Worm (Caenorhabditis elegans) whole organism, L2 larva: ENCODE measurements around the gene srsx-26.

Experiments
- C34F6.9 ChIP-seq: fragments of 150-350 bp; optimal IDR thresholded peaks from 2 replicates; lab custom pipeline; 2014; ENCODE audit warnings: missing biosample characterization, missing genetic modification characterization
- F13H6.1 ChIP-seq: sonication (generic microtip); optimal IDR thresholded peaks from 2 replicates; lab custom pipeline; 2016; ENCODE audit warnings: missing genetic modification characterization, missing compliant biosample characterization
- R02D3.7 ChIP-seq: fragments of 150-350 bp; optimal IDR thresholded peaks from 2 replicates; lab custom pipeline; 2014; ENCODE audit warnings: missing biosample characterization, missing genetic modification characterization
- Y55F3AM.14 ChIP-seq: fragments of 200-800 bp; sonication (Bioruptor generic); optimal IDR thresholded peaks from 2 replicates; lab custom pipeline; 2018; ENCODE audit warnings: mild to moderate bottlenecking, missing genetic modification characterization, missing compliant biosample characterization
- ZK546.5 ChIP-seq: sonication (generic microtip); optimal IDR thresholded peaks from 2 replicates; lab custom pipeline; 2017; ENCODE audit warnings: missing biosample characterization, missing genetic modification characterization
- alr-1 ChIP-seq: fragments of 150-350 bp; optimal IDR thresholded peaks from 2 replicates; lab custom pipeline; 2014; ENCODE audit warnings: missing biosample characterization, missing genetic modification characterization
- blmp-1 ChIP-seq: sonication (generic microtip); optimal IDR thresholded peaks from 2 replicates; lab custom pipeline; 2017; ENCODE audit warnings: missing genetic modification characterization, mild to moderate bottlenecking, missing compliant biosample characterization, antibody characterized with exemption, moderate library complexity; ENCODE audit not compliant: insufficient read depth
- ceh-16 ChIP-seq: fragments of 150-350 bp; optimal IDR thresholded peaks from 2 replicates; lab custom pipeline; 2014; ENCODE audit warnings: missing biosample characterization, missing genetic modification characterization
- ceh-82 ChIP-seq: fragments of 150-350 bp; optimal IDR thresholded peaks from 2 replicates; lab custom pipeline; 2014; ENCODE audit warnings: missing biosample characterization, missing genetic modification characterization
- crh-2 ChIP-seq: sonication (generic microtip); optimal IDR thresholded peaks from 2 replicates; lab custom pipeline; 2017; ENCODE audit warnings: missing biosample characterization, missing genetic modification characterization
- dmd-4 ChIP-seq: sonication (generic microtip); optimal IDR thresholded peaks from 2 replicates; lab custom pipeline; 2017; ENCODE audit warnings: missing biosample characterization, missing genetic modification characterization
- elt-1 ChIP-seq: fragments of 150-350 bp; optimal IDR thresholded peaks from 2 replicates; lab custom pipeline; 2014; ENCODE audit warnings: missing biosample characterization, missing genetic modification characterization
- elt-3 ChIP-seq: sonication (generic microtip); optimal IDR thresholded peaks from 2 replicates; lab custom pipeline; 2017; ENCODE audit warnings: missing biosample characterization, missing genetic modification characterization
- fos-1 ChIP-seq: fragments of 150-350 bp; optimal IDR thresholded peaks from 2 replicates; lab custom pipeline; 2014; ENCODE audit warnings: missing biosample characterization, missing genetic modification characterization
- gmeb-1 ChIP-seq: fragments of 150-350 bp; optimal IDR thresholded peaks from 2 replicates; lab custom pipeline; 2014; ENCODE audit warnings: missing biosample characterization, missing genetic modification characterization
- lin-11 ChIP-seq: fragments of 150-350 bp; sonication (generic microtip); optimal IDR thresholded peaks from 2 replicates; lab custom pipeline; 2014; ENCODE audit warnings: missing biosample characterization, missing genetic modification characterization, inconsistent platforms, mixed read lengths
- lin-13 ChIP-seq: fragments of 150-350 bp; optimal IDR thresholded peaks from 2 replicates; lab custom pipeline; 2014; ENCODE audit warnings: missing biosample characterization, missing genetic modification reagents, missing genetic modification characterization
- lsy-2 ChIP-seq, 2 experiments: fragments of 150-350 bp in 1 of 2; sonication (generic microtip) in 1 of 2; optimal IDR thresholded peaks; 2 replicates each; lab custom pipeline; 2014 to 2017; ENCODE audit warnings: missing biosample characterization in 2 of 2, missing genetic modification characterization in 2 of 2
- nhr-11 ChIP-seq: fragments of 150-350 bp; optimal IDR thresholded peaks from 2 replicates; lab custom pipeline; 2014; ENCODE audit warnings: missing biosample characterization, missing genetic modification characterization
- nhr-12 ChIP-seq: fragments of 150-350 bp; optimal IDR thresholded peaks from 2 replicates; lab custom pipeline; 2014; ENCODE audit warnings: missing biosample characterization, missing genetic modification characterization
- nhr-129 ChIP-seq: fragments of 150-350 bp; optimal IDR thresholded peaks from 2 replicates; lab custom pipeline; 2014; ENCODE audit warnings: missing biosample characterization, missing genetic modification characterization
- nhr-21 ChIP-seq: fragments of 150-350 bp; optimal IDR thresholded peaks from 2 replicates; lab custom pipeline; 2014; ENCODE audit warnings: missing biosample characterization, missing genetic modification characterization
- nhr-23 ChIP-seq: fragments of 150-350 bp; optimal IDR thresholded peaks from 2 replicates; lab custom pipeline; 2014; ENCODE audit warnings: missing biosample characterization, missing genetic modification reagents, missing genetic modification characterization
- nhr-25 ChIP-seq: fragments of 150-350 bp; sonication (generic microtip); optimal IDR thresholded peaks from 3 replicates; lab custom pipeline; 2014; ENCODE audit warnings: missing biosample characterization, missing genetic modification characterization
- nhr-6 ChIP-seq: fragments of 150-350 bp; optimal IDR thresholded peaks from 2 replicates; lab custom pipeline; 2014; ENCODE audit warnings: missing biosample characterization, missing genetic modification characterization
- sem-4 ChIP-seq: fragments of 150-350 bp; optimal IDR thresholded peaks from 2 replicates; lab custom pipeline; 2014; ENCODE audit warnings: missing biosample characterization, missing genetic modification reagents, missing genetic modification characterization
- sma-3 ChIP-seq: sonication (generic microtip); optimal IDR thresholded peaks from 2 replicates; lab custom pipeline; 2016; ENCODE audit warnings: missing genetic modification reagents, missing genetic modification characterization, missing compliant biosample characterization
- sma-9 ChIP-seq, 2 experiments: fragments of 150-350 bp in 1 of 2; sonication (generic microtip) in 1 of 2; optimal IDR thresholded peaks; 2 replicates each; lab custom pipeline; 2014 to 2016; ENCODE audit warnings: missing genetic modification characterization in 2 of 2, mild to moderate bottlenecking in 1 of 2, missing biosample characterization in 1 of 2, missing compliant biosample characterization in 1 of 2, missing genetic modification reagents in 1 of 2, moderate library complexity in 1 of 2
- unc-55 ChIP-seq: fragments of 150-350 bp; sonication (generic microtip); optimal IDR thresholded peaks from 3 replicates; lab custom pipeline; 2014; ENCODE audit warnings: missing biosample characterization, missing genetic modification reagents, missing genetic modification characterization
- unc-62 ChIP-seq: fragments of 150-350 bp; optimal IDR thresholded peaks from 2 replicates; lab custom pipeline; 2014; ENCODE audit warnings: missing biosample characterization, missing genetic modification reagents, missing genetic modification characterization
- zag-1 ChIP-seq: fragments of 150-350 bp; optimal IDR thresholded peaks from 2 replicates; lab custom pipeline; 2014; ENCODE audit warnings: missing biosample characterization, missing genetic modification characterization
- ztf-1 ChIP-seq: fragments of 200-800 bp; sonication (Bioruptor generic); conservative IDR thresholded peaks from 2 replicates; pipeline ENCODE4 v1.3.6; 2022; ENCODE audit warnings: missing genetic modification characterization, missing compliant biosample characterization
- ztf-11 ChIP-seq: sonication (generic microtip); optimal IDR thresholded peaks from 2 replicates; lab custom pipeline; 2017; ENCODE audit warnings: missing biosample characterization, missing genetic modification characterization
- ztf-4 ChIP-seq: fragments of 150-350 bp; optimal IDR thresholded peaks from 2 replicates; lab custom pipeline; 2014; ENCODE audit warnings: missing biosample characterization, missing genetic modification characterization

The srsx-26 gene

DNA sequence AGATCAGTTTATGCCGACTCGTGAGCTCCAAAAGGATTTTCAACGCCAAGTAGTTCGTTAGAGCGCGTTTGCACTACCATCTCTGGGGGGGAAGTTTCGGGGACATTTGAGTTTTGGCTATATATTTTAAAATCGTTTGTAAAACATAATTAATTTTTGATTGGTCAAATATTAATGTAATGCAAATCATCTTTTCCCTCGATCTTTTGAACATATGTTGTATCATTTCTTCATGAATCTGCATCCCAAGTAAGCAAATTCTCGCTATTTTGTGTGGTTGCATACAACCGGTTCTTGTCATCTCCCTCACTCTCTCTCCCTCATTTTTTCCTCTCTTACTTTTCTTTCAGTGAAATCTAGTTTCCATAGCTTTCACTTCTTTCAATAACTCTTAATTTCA, 29.7 kb downstream of the srsx-26 start:
- TF ChIP-seq unc-55 (GFP tag; lab: Kevin White, UChicago) (peak; percentile 65), nhr-12 (tag; lab: Kevin White, UChicago) (no peak), ceh-82 (tag; lab: Kevin White, UChicago) (no peak), Y55F3AM.14 (GFP tag; lab: Kevin White, UChicago) (no peak), fos-1 (tag; lab: Kevin White, UChicago) (peak; percentile 28), ztf-11 (tag; lab: Kevin White, UChicago) (no peak), nhr-25 (tag; lab: Kevin White, UChicago) (peak; percentile 50), ztf-1 (no peak), nhr-23 (tag; lab: Kevin White, UChicago) (no peak), elt-1 (tag; lab: Kevin White, UChicago) (no peak), alr-1 (tag; lab: Kevin White, UChicago) (no peak), C34F6.9 (tag; lab: Kevin White, UChicago) (peak; percentile 79), ZK546.5 (tag; lab: Kevin White, UChicago) (no peak), nhr-6 (peak; percentile 6), sma-9 (GFP tag; optimal IDR thresholded peaks at IDR 0.05; lab: Kevin White, UChicago) (no peak), sma-9 (tag; optimal IDR thresholded peaks at IDR 0.05; lab: Kevin White, UChicago) (no peak), blmp-1 (tag; lab: Kevin White, UChicago) (peak; percentile 96), F13H6.1 (tag; lab: Kevin White, UChicago) (peak; percentile 63), nhr-21 (no peak), nhr-11 (tag; lab: Kevin White, UChicago) (no peak), nhr-129 (tag; lab: Kevin White, UChicago) (peak; percentile 64), crh-2 (tag; lab: Kevin White, UChicago) (peak; percentile 62), gmeb-1 (peak; percentile 20), lsy-2 (tag; optimal IDR thresholded peaks at IDR 0.05; lab: Kevin White, UChicago) (peak; percentile 15 to 76), dmd-4 (no peak), sma-3 (peak; percentile 72), lin-11 (tag; lab: Kevin White, UChicago) (no peak), elt-3 (no peak), unc-62 (GFP tag; lab: Kevin White, UChicago) (no peak), zag-1 (tag; lab: Kevin White, UChicago) (no peak), lin-13 (GFP tag; lab: Kevin White, UChicago) (peak; percentile 30), R02D3.7 (tag; lab: Kevin White, UChicago) (no peak)
- TF ChIP-seq, all 48 proteins: peak for 13

DNA sequence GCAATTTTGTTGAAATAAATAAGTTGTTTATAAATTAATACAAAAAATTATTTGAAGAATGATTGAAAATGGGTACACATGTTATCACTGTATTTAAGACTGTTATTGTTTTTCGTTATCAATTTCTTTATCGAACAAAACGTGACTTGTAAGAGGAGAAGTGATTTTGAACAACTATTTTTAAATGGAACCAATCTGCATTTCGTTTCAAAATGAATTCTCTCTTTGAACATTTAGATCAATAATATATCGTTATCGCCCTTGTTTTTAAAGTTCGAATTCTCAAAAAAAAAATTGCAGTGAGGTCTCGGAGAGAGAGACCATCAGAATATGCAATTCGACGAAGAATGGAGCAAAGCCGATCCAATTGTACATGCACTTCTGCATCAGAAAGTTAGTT, 30.8 kb downstream of the srsx-26 start, which contains the start of gene cul-5:
cul-5 (plus strand) TSS at position 301 of the 400 bp plus-strand sequence.
- TF ChIP-seq nhr-129 (tag; lab: Kevin White, UChicago), result no peak
- no peak for TF ChIP-seq sem-4

DNA sequence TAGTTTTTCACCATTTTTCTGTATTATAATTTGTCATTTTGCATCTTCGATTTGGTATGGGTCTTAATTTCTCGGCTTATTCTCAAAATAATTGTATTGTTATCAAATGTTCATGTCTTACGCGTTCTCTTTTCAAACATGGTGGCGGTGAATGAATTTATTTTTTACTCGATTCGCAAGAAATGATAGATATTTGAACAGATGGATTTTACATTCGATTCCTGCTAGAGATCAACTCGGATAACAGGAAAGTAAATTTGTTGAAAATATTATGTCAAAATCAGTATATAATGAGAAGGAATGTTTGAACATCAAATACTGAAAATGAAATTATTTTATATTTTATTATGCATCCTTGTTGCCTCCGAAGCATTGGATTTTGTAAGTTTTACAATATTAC, 34.5 kb downstream of the srsx-26 start, which contains the start of gene ZK856.4:
ZK856.4 (plus strand) TSS at position 301 of the 400 bp plus-strand sequence.
- TF ChIP-seq ztf-1 (no peak), nhr-129 (tag; lab: Kevin White, UChicago) (no peak), nhr-6 (no peak), ZK546.5 (tag; lab: Kevin White, UChicago) (no peak), ztf-11 (tag; lab: Kevin White, UChicago) (no peak), fos-1 (tag; lab: Kevin White, UChicago) (no peak), ceh-82 (tag; lab: Kevin White, UChicago) (no peak), nhr-25 (tag; lab: Kevin White, UChicago) (no peak)

DNA sequence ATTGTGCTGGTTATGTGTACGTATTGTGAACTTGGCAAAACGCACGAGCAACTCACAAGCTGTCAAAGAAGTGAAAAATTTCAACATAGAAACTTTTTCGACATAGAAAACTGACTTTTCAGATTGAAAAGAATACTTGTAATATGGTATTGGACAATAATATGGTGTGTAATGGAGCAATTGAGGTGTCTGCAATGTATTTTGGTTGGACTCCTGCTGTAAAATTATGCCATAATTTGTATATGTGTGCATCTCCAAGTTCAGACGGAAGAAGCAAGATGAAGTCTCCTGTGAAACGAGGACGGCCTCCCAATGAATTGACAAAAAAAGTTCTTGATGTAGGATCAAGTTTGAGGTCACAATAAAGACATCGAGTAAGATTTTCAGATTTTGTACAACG, 35.4 kb downstream of the srsx-26 start:
- TF ChIP-seq Y55F3AM.14 (GFP tag; lab: Kevin White, UChicago) (no peak), unc-55 (GFP tag; lab: Kevin White, UChicago) (no peak), ztf-4 (tag; lab: Kevin White, UChicago) (no peak), ceh-16 (tag; lab: Kevin White, UChicago) (no peak), sma-9 (GFP tag; optimal IDR thresholded peaks at IDR 0.05; lab: Kevin White, UChicago) (no peak), sma-9 (tag; optimal IDR thresholded peaks at IDR 0.05; lab: Kevin White, UChicago) (no peak), unc-62 (GFP tag; lab: Kevin White, UChicago) (no peak)
- TF ChIP-seq, all 48 proteins: peak for 0
